Fruit fly (Drosophila melanogaster): Measurements from ENCODE around the gene CG8006.

DNA sequence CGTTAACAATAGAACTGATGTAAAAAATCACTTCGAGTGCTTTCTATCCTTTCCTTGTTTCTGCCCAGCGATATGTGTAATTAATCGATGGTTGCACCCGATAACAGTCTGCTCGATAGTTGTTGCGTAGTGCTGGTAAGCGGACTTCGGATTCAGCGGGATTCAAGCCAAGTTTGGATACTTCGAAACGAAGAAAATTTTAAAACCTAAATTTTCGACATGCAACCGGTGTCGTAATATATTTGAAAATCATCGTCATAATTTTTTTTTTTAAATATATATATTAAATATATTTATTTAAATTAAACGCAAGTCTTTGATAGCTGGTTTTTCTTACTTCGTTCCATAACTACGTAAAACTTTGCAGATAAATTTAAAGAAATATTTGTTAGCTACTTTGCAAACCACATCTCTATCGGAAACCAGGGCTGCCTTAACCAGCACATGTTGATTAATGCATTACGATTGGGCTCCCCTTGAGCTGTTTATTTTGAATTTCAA lies 13.9 kb upstream of the CG8006 start, which contains the start of the genes UbcE2M and Dhps:
- TF ChIP-seq Dll (optimal IDR thresholded peaks at IDR 0.05), result no peak
- no peak for TF ChIP-seq psq (optimal IDR thresholded peaks at IDR 0.05)

Measured in whole organism.